ENCODE assay signal across 5 fruit fly cellular contexts in the genomic region with DNA sequence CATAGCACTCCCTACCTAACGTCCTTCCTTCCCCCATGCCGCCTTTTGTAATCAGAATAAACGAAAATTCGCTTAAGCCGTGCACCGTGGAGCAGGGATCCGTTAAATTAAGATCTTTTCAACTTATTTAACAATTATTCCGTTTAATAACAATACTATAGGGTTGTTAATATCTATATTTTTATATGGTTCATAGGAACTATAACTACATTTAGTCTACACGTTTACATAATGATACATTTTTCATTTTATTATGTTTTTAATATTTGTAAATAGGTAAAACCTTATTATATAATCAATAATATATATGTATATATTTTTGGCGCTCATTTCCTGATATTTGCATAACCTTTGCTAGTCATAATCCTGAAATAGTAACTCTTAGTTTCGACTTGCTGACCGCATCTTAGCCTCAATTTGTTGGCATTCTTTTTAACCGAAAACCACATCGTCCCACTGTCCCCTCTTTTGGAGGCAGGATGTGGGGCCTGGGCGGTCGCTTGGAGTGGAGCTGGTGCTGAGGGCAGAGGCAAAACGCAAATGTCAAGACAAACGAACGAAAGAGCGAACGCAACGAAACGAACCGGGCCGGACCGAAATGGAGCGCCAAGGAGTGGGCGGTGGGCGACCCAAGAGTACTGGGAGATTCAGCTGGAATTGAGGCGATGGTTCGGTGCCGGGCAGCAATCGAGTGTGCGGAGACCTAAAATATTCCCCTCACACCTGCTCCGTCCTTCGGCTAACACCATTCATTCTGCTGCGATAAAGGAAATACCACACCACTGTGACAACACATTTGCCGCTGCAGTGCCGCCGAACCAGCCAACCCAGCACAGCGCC.
A peak's percentile ranks its signal among the peaks of the same experiment; 100 is the strongest.
TF ChIP-seq lines count a peak whose summit lies in the region.

No protein-coding gene starts in this region.

- TF ChIP-seq CTCF in whole organism, embryonic (GFP tag; optimal IDR thresholded peaks at IDR 0.05; lab: Kevin White, UChicago): no peak

TF ChIP-seq in whole organism, 6 proteins besides CTCF, POLR2A, EP300 and RAD21:
- TF ChIP-seq psq (optimal IDR thresholded peaks at IDR 0.05; lab: Kevin White, UChicago) (no peak), Dll (optimal IDR thresholded peaks at IDR 0.05; lab: Kevin White, UChicago) (peak; percentile 23), pan (optimal IDR thresholded peaks at IDR 0.05; lab: Kevin White, UChicago) (no peak)

TF ChIP-seq in whole organism, embryonic, 481 proteins besides CTCF, POLR2A, EP300 and RAD21 (continues in another document):
- TF ChIP-seq dpn (GFP tag; optimal IDR thresholded peaks at IDR 0.05; lab: Kevin White, UChicago): peak in 1 of 2 experiments; percentile 29
- peak; percentile 6 for TF ChIP-seq CG10267 (tag; optimal IDR thresholded peaks at IDR 0.05; lab: Kevin White, UChicago)
- TF ChIP-seq CG11247 (GFP tag; IDR thresholded peaks at IDR 0.05; lab: Robert Waterston, UW): 0 out of 2 replicates have a peak, but pooled peaks have one; percentile 42
- peak; percentile 4 for TF ChIP-seq Xbp1 (GFP tag; optimal IDR thresholded peaks at IDR 0.05; lab: Kevin White, UChicago)
- TF ChIP-seq sr (GFP tag; IDR thresholded peaks at IDR 0.05; lab: Robert Waterston, UW): peak; percentile 62; the same call in 2 of the 3 replicates
- peak; percentile 5 for TF ChIP-seq CG12769 (tag; optimal IDR thresholded peaks at IDR 0.05; lab: Kevin White, UChicago)
- TF ChIP-seq ken (GFP tag; IDR thresholded peaks at IDR 0.05; lab: Robert Waterston, UW): 0 out of 3 replicates have a peak, but pooled peaks have one; percentile 13
- no peak for TF ChIP-seq CG6791 (GFP tag; IDR thresholded peaks at IDR 0.05; lab: Robert Waterston, UW; ENCODE audit: partially characterized antibody)
- no peak for TF ChIP-seq CG7372 (GFP tag; IDR thresholded peaks at IDR 0.05; lab: Robert Waterston, UW)
- no peak for TF ChIP-seq CG4854 (GFP tag; optimal IDR thresholded peaks at IDR 0.05; lab: Kevin White, UChicago)
- TF ChIP-seq caup (GFP tag; optimal IDR thresholded peaks at IDR 0.05; lab: Kevin White, UChicago; ENCODE audit: severe bottlenecking): peak; percentile 33
- TF ChIP-seq CG12942 (GFP tag; optimal IDR thresholded peaks at IDR 0.05; lab: Kevin White, UChicago): peak; percentile 35
- TF ChIP-seq CG7786 (GFP tag; optimal IDR thresholded peaks at IDR 0.05; lab: Kevin White, UChicago): no peak
- TF ChIP-seq CG9727 (GFP tag; optimal IDR thresholded peaks at IDR 0.05; lab: Kevin White, UChicago): peak; percentile 48
- no peak for TF ChIP-seq Hey (tag; optimal IDR thresholded peaks at IDR 0.05; lab: Kevin White, UChicago)
- no peak for TF ChIP-seq disco-r (GFP tag; optimal IDR thresholded peaks at IDR 0.05; lab: Kevin White, UChicago)
- TF ChIP-seq bcd (GFP tag; optimal IDR thresholded peaks at IDR 0.05; lab: Kevin White, UChicago): peak; percentile 38
- peak; percentile 65 for TF ChIP-seq Hand (GFP tag; optimal IDR thresholded peaks at IDR 0.05; lab: Kevin White, UChicago)

TF ChIP-seq in whole organism, prepupa, 60 proteins besides CTCF, POLR2A, EP300 and RAD21 (continues in another document):
- peak; percentile 74 for TF ChIP-seq Sox102F (GFP tag; optimal IDR thresholded peaks at IDR 0.05; lab: Kevin White, UChicago)
- TF ChIP-seq CG7368 (GFP tag; optimal IDR thresholded peaks at IDR 0.05; lab: Kevin White, UChicago): peak; percentile 55
- peak; percentile 42 for TF ChIP-seq pdm3 (GFP tag; optimal IDR thresholded peaks at IDR 0.05; lab: Kevin White, UChicago)
- TF ChIP-seq CG16779 (tag; optimal IDR thresholded peaks at IDR 0.05; lab: Kevin White, UChicago): peak; percentile 59
- peak; percentile 75 for TF ChIP-seq dsx (GFP tag; optimal IDR thresholded peaks at IDR 0.05; lab: Kevin White, UChicago; ENCODE audit: poor library complexity, severe bottlenecking)
- peak; percentile 77 for TF ChIP-seq CG4318 (GFP tag; optimal IDR thresholded peaks at IDR 0.05; lab: Kevin White, UChicago)
- TF ChIP-seq acj6 (GFP tag; optimal IDR thresholded peaks at IDR 0.05; lab: Kevin White, UChicago): peak; percentile 87
- TF ChIP-seq CG6276 (GFP tag; optimal IDR thresholded peaks at IDR 0.05; lab: Kevin White, UChicago): peak; percentile 73
- TF ChIP-seq CG6854 (GFP tag; optimal IDR thresholded peaks at IDR 0.05; lab: Kevin White, UChicago): peak; percentile 6
- TF ChIP-seq Ets96B (tag; optimal IDR thresholded peaks at IDR 0.05; lab: Kevin White, UChicago): peak; percentile 91
- no peak for TF ChIP-seq CG11294 (GFP tag; IDR thresholded peaks at IDR 0.05; lab: Robert Waterston, UW)
- TF ChIP-seq Lpt (GFP tag; optimal IDR thresholded peaks at IDR 0.05; lab: Kevin White, UChicago): no peak
- peak; percentile 49 for TF ChIP-seq Hr39 (GFP tag; optimal IDR thresholded peaks at IDR 0.05; lab: Kevin White, UChicago)
- peak; percentile 65 for TF ChIP-seq CG11902 (GFP tag; optimal IDR thresholded peaks at IDR 0.05; lab: Kevin White, UChicago)
- TF ChIP-seq Hr38 (GFP tag; optimal IDR thresholded peaks at IDR 0.05; lab: Kevin White, UChicago): no peak
- peak; percentile 65 for TF ChIP-seq lz (GFP tag; optimal IDR thresholded peaks at IDR 0.05; lab: Kevin White, UChicago)
- TF ChIP-seq CG8319 (GFP tag; optimal IDR thresholded peaks at IDR 0.05; lab: Kevin White, UChicago): peak; percentile 26
- peak; percentile 85 for TF ChIP-seq CG34406 (GFP tag; optimal IDR thresholded peaks at IDR 0.05; lab: Kevin White, UChicago)
- peak; percentile 89 for TF ChIP-seq CG3032 (tag; optimal IDR thresholded peaks at IDR 0.05; lab: Kevin White, UChicago)

TF ChIP-seq in whole organism, pupa, 21 proteins besides CTCF, POLR2A, EP300 and RAD21:
- TF ChIP-seq CG8159 (tag; optimal IDR thresholded peaks at IDR 0.05; lab: Kevin White, UChicago): peak; percentile 94
- TF ChIP-seq CG9948 (tag; optimal IDR thresholded peaks at IDR 0.05; lab: Kevin White, UChicago): peak; percentile 89
- TF ChIP-seq CG13204 (GFP tag; optimal IDR thresholded peaks at IDR 0.05; lab: Kevin White, UChicago): peak; percentile 96
- TF ChIP-seq CG10348 (GFP tag; IDR thresholded peaks at IDR 0.05; lab: Robert Waterston, UW): no peak
- TF ChIP-seq Snoo (tag; optimal IDR thresholded peaks at IDR 0.05; lab: Kevin White, UChicago): peak; percentile 83
- TF ChIP-seq CG34367 (tag; optimal IDR thresholded peaks at IDR 0.05; lab: Kevin White, UChicago): peak; percentile 82
- peak; percentile 83 for TF ChIP-seq CG14655 (GFP tag; optimal IDR thresholded peaks at IDR 0.05; lab: Kevin White, UChicago)
- no peak for TF ChIP-seq CG12605 (GFP tag; IDR thresholded peaks at IDR 0.05; lab: Robert Waterston, UW)
- peak; percentile 29; the same call in 1 of the 3 replicates for TF ChIP-seq fd96Ca (GFP tag; IDR thresholded peaks at IDR 0.05; lab: Robert Waterston, UW)
- peak; percentile 83 for TF ChIP-seq CG17806 (tag; optimal IDR thresholded peaks at IDR 0.05; lab: Kevin White, UChicago)
- no peak for TF ChIP-seq rn (GFP tag; IDR thresholded peaks at IDR 0.05; lab: Robert Waterston, UW)
- peak; percentile 90 for TF ChIP-seq CG15710 (tag; optimal IDR thresholded peaks at IDR 0.05; lab: Kevin White, UChicago)
- TF ChIP-seq EcR (GFP tag; optimal IDR thresholded peaks at IDR 0.05; lab: Kevin White, UChicago): peak; percentile 56
- TF ChIP-seq CG4496 (GFP tag; IDR thresholded peaks at IDR 0.05; lab: Robert Waterston, UW): peak; percentile 37; the same call in 1 of the 3 replicates
- 0 out of 2 replicates have a peak, but pooled peaks have one; percentile 31 for TF ChIP-seq CG32121 (GFP tag; IDR thresholded peaks at IDR 0.05; lab: Robert Waterston, UW)
- peak; percentile 78 for TF ChIP-seq D1 (tag; optimal IDR thresholded peaks at IDR 0.05; lab: Kevin White, UChicago)
- peak; percentile 69 for TF ChIP-seq Pif1A (GFP tag; optimal IDR thresholded peaks at IDR 0.05; lab: Kevin White, UChicago)
- 0 out of 2 replicates have a peak, but pooled peaks have one; percentile 13 for TF ChIP-seq Ets98B (GFP tag; IDR thresholded peaks at IDR 0.05; lab: Robert Waterston, UW)
- TF ChIP-seq Pif1B (GFP tag; optimal IDR thresholded peaks at IDR 0.05; lab: Kevin White, UChicago): peak; percentile 62
- TF ChIP-seq CG8301 (tag; optimal IDR thresholded peaks at IDR 0.05; lab: Kevin White, UChicago): peak; percentile 67
- TF ChIP-seq gl (tag; optimal IDR thresholded peaks at IDR 0.05; lab: Kevin White, UChicago): no peak

TF ChIP-seq in whole organism, wandering third instar larva, 38 proteins besides CTCF, POLR2A, EP300 and RAD21 (continues in another document):
- no peak for TF ChIP-seq lola (GFP tag; optimal IDR thresholded peaks at IDR 0.05; lab: Kevin White, UChicago)
- TF ChIP-seq Sp1 (GFP tag; optimal IDR thresholded peaks at IDR 0.05; lab: Kevin White, UChicago): peak; percentile 91
- TF ChIP-seq br (GFP tag; optimal IDR thresholded peaks at IDR 0.05; lab: Kevin White, UChicago): peak; percentile 22
- TF ChIP-seq tai (GFP tag; optimal IDR thresholded peaks at IDR 0.05; lab: Kevin White, UChicago): peak; percentile 27
- TF ChIP-seq brk (GFP tag; optimal IDR thresholded peaks at IDR 0.05; lab: Kevin White, UChicago): no peak
- no peak for TF ChIP-seq jim (GFP tag; optimal IDR thresholded peaks at IDR 0.05; lab: Kevin White, UChicago)
- no peak for TF ChIP-seq GATAd (GFP tag; optimal IDR thresholded peaks at IDR 0.05; lab: Kevin White, UChicago)
- no peak for TF ChIP-seq sv (GFP tag; optimal IDR thresholded peaks at IDR 0.05; lab: Kevin White, UChicago)
- peak; percentile 71 for TF ChIP-seq rgr (GFP tag; optimal IDR thresholded peaks at IDR 0.05; lab: Kevin White, UChicago)
- no peak for TF ChIP-seq Hr83 (GFP tag; optimal IDR thresholded peaks at IDR 0.05; lab: Kevin White, UChicago; ENCODE audit: poor library complexity, severe bottlenecking)
- TF ChIP-seq foxo (GFP tag; optimal IDR thresholded peaks at IDR 0.05; lab: Kevin White, UChicago): peak in 1 of 2 experiments; percentile 77
- TF ChIP-seq ey (GFP tag; optimal IDR thresholded peaks at IDR 0.05; lab: Kevin White, UChicago): peak; percentile 19
- TF ChIP-seq psq (GFP tag; optimal IDR thresholded peaks at IDR 0.05; lab: Kevin White, UChicago): peak; percentile 90
- peak; percentile 51 for TF ChIP-seq CG9705 (GFP tag; optimal IDR thresholded peaks at IDR 0.05; lab: Kevin White, UChicago)
- TF ChIP-seq pan (optimal IDR thresholded peaks at IDR 0.05; lab: Kevin White, UChicago): no peak
- peak in 1 of 2 experiments; percentile 1 for TF ChIP-seq dl (GFP tag; optimal IDR thresholded peaks at IDR 0.05; lab: Kevin White, UChicago; ENCODE audit: insufficient read depth in 1 of 2, partially characterized antibody in 2 of 2)
- TF ChIP-seq Rel (GFP tag; optimal IDR thresholded peaks at IDR 0.05; lab: Kevin White, UChicago): no peak
- TF ChIP-seq Rel (tag; optimal IDR thresholded peaks at IDR 0.05; lab: Kevin White, UChicago): no peak
- TF ChIP-seq fru (GFP tag; optimal IDR thresholded peaks at IDR 0.05; lab: Kevin White, UChicago): peak; percentile 42
- TF ChIP-seq usp (GFP tag; optimal IDR thresholded peaks at IDR 0.05; lab: Kevin White, UChicago): no peak
- no peak for TF ChIP-seq Myc (optimal IDR thresholded peaks at IDR 0.05; lab: Kevin White, UChicago)
- TF ChIP-seq h (GFP tag; optimal IDR thresholded peaks at IDR 0.05; lab: Kevin White, UChicago): peak; percentile 25
- no peak for TF ChIP-seq Jra (GFP tag; optimal IDR thresholded peaks at IDR 0.05; lab: Kevin White, UChicago)
- no peak for TF ChIP-seq Hnf4 (GFP tag; optimal IDR thresholded peaks at IDR 0.05; lab: Kevin White, UChicago)
